Worm (Caenorhabditis elegans): Measurements from ENCODE around the gene nhr-249.

Gene nhr-249

DNA sequence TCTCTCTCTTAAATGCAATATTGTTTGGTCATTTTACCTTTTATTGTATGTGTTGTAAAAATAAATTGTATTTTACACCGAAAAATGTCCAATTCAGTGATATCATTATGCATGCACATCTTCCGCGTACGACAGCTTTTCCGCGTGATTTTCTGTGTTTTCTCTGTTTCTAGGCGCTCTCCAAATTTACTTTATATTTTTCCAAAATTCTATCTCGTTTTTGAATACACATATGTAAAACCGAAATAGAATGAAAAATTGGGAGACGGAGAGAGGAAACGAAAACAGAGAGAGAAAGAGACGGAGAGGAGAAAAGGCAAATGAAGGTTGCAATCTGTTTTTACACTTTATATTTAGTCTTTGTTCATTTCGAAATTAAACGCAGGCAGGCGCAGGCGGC lies 44.2 kb upstream of the nhr-249 start:
- TF ChIP-seq nhr-80 (tag; optimal IDR thresholded peaks at IDR 0.05): peak; percentile 9
- TF ChIP-seq madf-3 (GFP tag; IDR thresholded peaks at IDR 0.05): no peak
- TF ChIP-seq hmg-1.2 (GFP tag; IDR thresholded peaks at IDR 0.05): peak; percentile 41; the same call in 1 of the 2 replicates
- no peak for TF ChIP-seq cebp-1 (GFP tag; IDR thresholded peaks at IDR 0.05)
- peak; percentile 54 for TF ChIP-seq cebp-1 (tag; optimal IDR thresholded peaks at IDR 0.05)

DNA sequence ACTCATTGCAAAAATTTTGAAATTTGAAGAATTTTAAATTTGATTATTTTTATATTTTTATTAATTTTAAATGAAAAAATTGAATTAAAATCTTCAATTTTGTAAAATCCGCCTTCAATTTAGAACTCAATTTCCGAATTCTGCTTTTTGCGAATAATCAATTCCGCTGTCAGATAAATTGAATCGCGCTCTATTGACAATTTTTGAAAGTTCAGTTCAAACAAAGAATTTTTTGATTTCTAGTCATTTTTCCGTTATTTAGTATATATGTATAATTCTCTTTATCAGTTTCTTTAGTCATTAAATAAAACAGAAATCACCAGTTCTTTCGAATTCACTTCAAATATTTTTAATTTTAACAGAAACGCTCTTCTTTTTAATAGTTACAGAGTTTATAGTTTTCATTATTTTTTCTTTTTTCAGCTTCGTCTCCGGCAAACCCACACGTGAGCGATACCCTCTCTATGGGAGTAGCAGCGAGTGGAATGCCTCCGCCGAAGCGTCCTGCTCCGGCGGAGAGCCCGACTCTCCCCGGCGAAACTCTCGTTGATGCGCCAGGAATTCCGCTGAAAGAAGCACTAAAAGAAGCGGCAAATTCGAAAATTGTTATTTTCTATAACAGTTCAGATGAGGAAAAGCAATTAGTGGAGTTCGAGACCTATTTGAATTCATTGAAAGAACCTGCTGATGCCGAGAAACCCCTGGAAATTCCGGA lies 40.6 kb upstream of the nhr-249 start:
- TF ChIP-seq zfh-2 (GFP tag; conservative IDR thresholded peaks at IDR 0.05) (peak; percentile 79), lir-1 (GFP tag; conservative IDR thresholded peaks at IDR 0.05) (no peak), K11D2.4 (GFP tag; IDR thresholded peaks at IDR 0.05) (no peak), nhr-27 (tag; optimal IDR thresholded peaks at IDR 0.05) (no peak), egrh-3 (GFP tag; IDR thresholded peaks at IDR 0.05) (peak; percentile 41; the same call in 1 of the 2 replicates), unc-130 (GFP tag; optimal IDR thresholded peaks at IDR 0.05) (no peak), atf-7 (tag; optimal IDR thresholded peaks at IDR 0.05) (no peak), snpc-4 (GFP tag; optimal IDR thresholded peaks at IDR 0.05) (no peak), snpc-4 (tag; optimal IDR thresholded peaks at IDR 0.05) (peak in 1 of 4 experiments; percentile 5)

DNA sequence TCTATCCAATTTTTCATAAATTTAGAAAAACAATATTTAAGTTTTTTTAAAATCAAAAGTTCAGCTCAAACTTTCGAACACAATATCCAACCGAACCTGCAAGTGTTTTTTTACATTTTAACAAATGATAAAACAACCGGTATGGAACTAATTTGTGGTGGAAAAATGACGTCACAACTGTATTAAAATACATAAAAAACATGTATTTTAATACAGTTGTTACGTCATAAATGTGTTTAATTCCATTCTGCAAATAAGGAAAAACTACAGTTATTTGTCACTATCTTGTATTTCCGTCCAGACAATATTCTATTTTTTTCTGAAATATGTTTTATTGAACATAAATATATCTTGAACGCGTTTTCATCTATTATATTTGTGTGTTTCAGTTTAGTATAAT lies 39.9 kb upstream of the nhr-249 start:
- no peak for TF ChIP-seq rpc-1 (optimal IDR thresholded peaks at IDR 0.05)
- no peak for TF ChIP-seq rpc-1 (tag; optimal IDR thresholded peaks at IDR 0.05)
- no peak for TF ChIP-seq F52B5.7 (tag; optimal IDR thresholded peaks at IDR 0.05)
- no peak for TF ChIP-seq Y53G8AR.9 (GFP tag; conservative IDR thresholded peaks at IDR 0.05)
- TF ChIP-seq madf-10 (tag; optimal IDR thresholded peaks at IDR 0.05): no peak
- no peak for TF ChIP-seq hsf-1 (GFP tag; IDR thresholded peaks at IDR 0.05)
- no peak for TF ChIP-seq ztf-6 (GFP tag; IDR thresholded peaks at IDR 0.05)
- TF ChIP-seq athp-1 (tag; optimal IDR thresholded peaks at IDR 0.05): no peak
- no peak for TF ChIP-seq mxl-1 (tag; optimal IDR thresholded peaks at IDR 0.05)
- TF ChIP-seq tbp1 (GFP tag; optimal IDR thresholded peaks at IDR 0.05): no peak
- TF ChIP-seq ceh-91 (GFP tag; IDR thresholded peaks at IDR 0.05): no peak
- TF ChIP-seq madf-3 (GFP tag; IDR thresholded peaks at IDR 0.05): no peak

DNA sequence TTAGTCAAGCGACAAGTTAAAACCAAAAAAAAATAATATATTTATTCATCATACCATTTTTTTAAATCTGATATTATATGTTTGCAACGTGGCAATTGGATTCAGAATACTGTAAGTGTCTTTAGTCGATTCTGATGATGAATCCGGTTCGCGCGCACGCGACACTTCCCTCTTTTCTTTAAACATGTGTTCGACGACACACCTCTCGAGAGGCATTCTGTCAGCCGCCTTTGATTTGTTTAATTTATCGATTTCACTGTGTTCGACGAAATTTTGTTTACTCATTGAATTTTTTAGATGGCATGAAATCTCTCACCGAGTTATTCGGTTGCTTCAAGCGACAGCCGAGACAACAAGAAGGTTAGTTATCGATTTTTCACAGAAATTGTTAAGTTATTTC lies 39.4 kb upstream of the nhr-249 start, which contains the start of gene trxr-1:
TSS of gene trxr-1 (plus strand) at position 227 of the 400 bp plus-strand sequence.
- TF ChIP-seq ccch-3 (GFP tag; optimal IDR thresholded peaks at IDR 0.05) (no peak), efl-1 (GFP tag; optimal IDR thresholded peaks at IDR 0.05) (no peak), pbrm-1 (GFP tag; IDR thresholded peaks at IDR 0.05) (no peak), fkh-3 (tag; optimal IDR thresholded peaks at IDR 0.05) (no peak), lag-1 (GFP tag; IDR thresholded peaks at IDR 0.05) (no peak), ama-1 (optimal IDR thresholded peaks at IDR 0.05) (no peak), ama-1 (GFP tag; optimal IDR thresholded peaks at IDR 0.05) (no peak), unc-62 (GFP tag; optimal IDR thresholded peaks at IDR 0.05) (no peak), nhr-27 (tag; optimal IDR thresholded peaks at IDR 0.05) (no peak), lin-40 (tag; optimal IDR thresholded peaks at IDR 0.05) (no peak), lin-54 (GFP tag; optimal IDR thresholded peaks at IDR 0.05) (no peak), D2030.7 (GFP tag; IDR thresholded peaks at IDR 0.05) (no peak), Y67H2A.10 (GFP tag; conservative IDR thresholded peaks at IDR 0.05) (no peak), T26A5.8 (tag; optimal IDR thresholded peaks at IDR 0.05) (no peak), gei-17 (GFP tag; optimal IDR thresholded peaks at IDR 0.05) (no peak), ztf-22 (GFP tag; optimal IDR thresholded peaks at IDR 0.05) (no peak), mxl-1 (tag; optimal IDR thresholded peaks at IDR 0.05) (no peak), B0261.1 (tag; optimal IDR thresholded peaks at IDR 0.05) (no peak), egl-44 (GFP tag; IDR thresholded peaks at IDR 0.05) (no peak), sptf-2 (GFP tag; optimal IDR thresholded peaks at IDR 0.05) (no peak), madf-3 (GFP tag; IDR thresholded peaks at IDR 0.05) (no peak)

Measured in whole organism, young adult.